Fruit fly (Drosophila melanogaster) whole organism, pupa: ENCODE data around the gene CG4842.

Source experiments
- CG10348 ChIP-seq: fragments of 200-800 bp; sonication (Bioruptor generic); IDR thresholded peaks from 2 replicates; pipeline ENCODE4 v1.3.6; 2022; ENCODE audit warnings: missing biosample characterization, missing genetic modification characterization
- EcR ChIP-seq: fragments of 200-800 bp; sonication (Bioruptor generic); optimal IDR thresholded peaks from 3 replicates; lab custom pipeline; 2019; ENCODE audit warnings: missing biosample characterization, missing genetic modification characterization, mild to moderate bottlenecking, moderate library complexity, missing genetic modification reagents
- rn ChIP-seq: fragments of 200-800 bp; sonication (Bioruptor generic); IDR thresholded peaks from 2 replicates; pipeline ENCODE4 v1.3.6; 2022; ENCODE audit warnings: missing biosample characterization, missing genetic modification characterization

dm6 chr3L:16327776-16328175 is 40.4 kb upstream of the CG4842 start, which contains the start of gene CG13038:
- TF ChIP-seq rn (GFP tag; lab: Robert Waterston, UW) (no peak), CG10348 (GFP tag; lab: Robert Waterston, UW) (no peak), EcR (GFP tag; lab: Kevin White, UChicago) (no peak)
